Fruit fly (Drosophila melanogaster) whole organism, embryonic: ENCODE measurements around the gene CG45544.

Experiments
- Bteb2 ChIP-seq: fragments of 200-800 bp; sonication (Bioruptor generic); optimal IDR thresholded peaks from 2 replicates; lab custom pipeline; 2016; ENCODE audit warnings: missing biosample characterization, missing genetic modification characterization
- CG10147 ChIP-seq: fragments of 200-800 bp; sonication (Bioruptor generic); optimal IDR thresholded peaks from 2 replicates; lab custom pipeline; 2019; ENCODE audit warnings: missing biosample characterization, mild to moderate bottlenecking, missing genetic modification characterization, moderate library complexity
- CG11085 ChIP-seq: fragments of 200-800 bp; sonication (Bioruptor generic); IDR thresholded peaks from 2 replicates; pipeline ENCODE4 v1.3.6; 2022; ENCODE audit warnings: missing biosample characterization, missing genetic modification characterization
- CG13775 ChIP-seq: fragments of 200-800 bp; sonication (Bioruptor generic); optimal IDR thresholded peaks from 3 replicates; lab custom pipeline; 2017; ENCODE audit warnings: missing biosample characterization, mild to moderate bottlenecking, missing genetic modification characterization
- CG2120 ChIP-seq: fragments of 200-800 bp; sonication (Bioruptor generic); optimal IDR thresholded peaks from 3 replicates; lab custom pipeline; 2016; ENCODE audit warnings: missing biosample characterization, missing genetic modification characterization
- CG30431 ChIP-seq: fragments of 200-800 bp; sonication (Bioruptor generic); optimal IDR thresholded peaks from 2 replicates; lab custom pipeline; 2017; ENCODE audit warnings: missing biosample characterization, missing genetic modification characterization
- CG32767 ChIP-seq: fragments of 200-800 bp; sonication (Bioruptor generic); IDR thresholded peaks from 2 replicates; pipeline ENCODE4 v1.3.6; 2022; ENCODE audit warnings: missing biosample characterization, missing genetic modification characterization
- CG3281 ChIP-seq: fragments of 200-800 bp; sonication (Bioruptor generic); optimal IDR thresholded peaks from 3 replicates; lab custom pipeline; 2017; ENCODE audit warnings: missing biosample characterization, mild to moderate bottlenecking, missing genetic modification characterization
- CG4328 ChIP-seq: fragments of 200-800 bp; sonication (Bioruptor generic); optimal IDR thresholded peaks from 3 replicates; lab custom pipeline; 2017; ENCODE audit warnings: missing biosample characterization, missing genetic modification reagents, missing genetic modification characterization
- CG4424 ChIP-seq: fragments of 200-800 bp; sonication (Bioruptor generic); optimal IDR thresholded peaks from 3 replicates; lab custom pipeline; 2016; ENCODE audit warnings: missing biosample characterization, missing genetic modification characterization
- CG4617 ChIP-seq: fragments of 200-800 bp; sonication (Bioruptor generic); optimal IDR thresholded peaks from 3 replicates; lab custom pipeline; 2016; ENCODE audit warnings: missing biosample characterization, missing genetic modification characterization, borderline replicate concordance
- CG6254 ChIP-seq: fragments of 200-800 bp; sonication (Bioruptor generic); optimal IDR thresholded peaks from 3 replicates; lab custom pipeline; 2017; ENCODE audit warnings: mild to moderate bottlenecking, missing biosample characterization, missing genetic modification reagents, missing genetic modification characterization
- CG6689 ChIP-seq: fragments of 200-800 bp; sonication (Bioruptor generic); IDR thresholded peaks from 2 replicates; pipeline ENCODE4 v1.3.6; 2022; ENCODE audit warnings: missing biosample characterization, missing genetic modification characterization
- CG6765 ChIP-seq: fragments of 200-800 bp; sonication (Bioruptor generic); optimal IDR thresholded peaks from 3 replicates; lab custom pipeline; 2017; ENCODE audit warnings: missing biosample characterization, mild to moderate bottlenecking, missing genetic modification characterization
- CG6813 ChIP-seq: fragments of 200-800 bp; sonication (Bioruptor generic); optimal IDR thresholded peaks from 2 replicates; lab custom pipeline; 2017; ENCODE audit warnings: missing biosample characterization, missing genetic modification characterization, mild to moderate bottlenecking, moderate library complexity, missing genetic modification reagents
- CG7556 ChIP-seq: fragments of 200-800 bp; sonication (Bioruptor generic); optimal IDR thresholded peaks from 2 replicates; lab custom pipeline; 2017; ENCODE audit warnings: missing biosample characterization, mild to moderate bottlenecking, missing genetic modification characterization
- CG7839 ChIP-seq: fragments of 200-800 bp; sonication (Bioruptor generic); optimal IDR thresholded peaks from 3 replicates; lab custom pipeline; 2018; ENCODE audit warnings: missing biosample characterization, mild to moderate bottlenecking, missing genetic modification characterization, moderate library complexity
- CG9797 ChIP-seq: fragments of 200-800 bp; sonication (Bioruptor generic); optimal IDR thresholded peaks from 3 replicates; lab custom pipeline; 2018; ENCODE audit warnings: missing biosample characterization, mild to moderate bottlenecking, missing genetic modification characterization
- D19A ChIP-seq: fragments of 200-800 bp; optimal IDR thresholded peaks from 3 replicates; lab custom pipeline; 2019; ENCODE audit warnings: missing biosample characterization, mild to moderate bottlenecking, missing genetic modification characterization, moderate library complexity
- Dad ChIP-seq: fragments of 200-800 bp; sonication (Bioruptor generic); optimal IDR thresholded peaks from 3 replicates; lab custom pipeline; 2016; ENCODE audit warnings: missing biosample characterization, missing genetic modification characterization
- Dp ChIP-seq: fragments of 200-800 bp; sonication (Bioruptor generic); optimal IDR thresholded peaks from 2 replicates; lab custom pipeline; 2018; ENCODE audit warnings: missing biosample characterization, mild to moderate bottlenecking, missing genetic modification characterization, moderate library complexity
- E2f1 ChIP-seq: fragments of 200-800 bp; sonication (Bioruptor generic); IDR thresholded peaks from 2 replicates; pipeline ENCODE4 v1.3.6; 2022; ENCODE audit warnings: missing biosample characterization, missing genetic modification characterization
- H2.0 ChIP-seq: fragments of 200-800 bp; sonication (Bioruptor generic); IDR thresholded peaks from 2 replicates; pipeline ENCODE4 v1.3.6; 2022; ENCODE audit warnings: missing biosample characterization, missing genetic modification characterization
- HLH4C ChIP-seq: fragments of 200-800 bp; sonication (Bioruptor generic); IDR thresholded peaks from 3 replicates; pipeline ENCODE4 v1.3.6; 2022; ENCODE audit warnings: missing biosample characterization, missing genetic modification characterization; ENCODE audit not compliant: partially characterized antibody
- Jarid2 ChIP-seq: fragments of 200-800 bp; sonication (Bioruptor generic); optimal IDR thresholded peaks from 3 replicates; lab custom pipeline; 2017; ENCODE audit warnings: mild to moderate bottlenecking, missing biosample characterization, missing genetic modification reagents, missing genetic modification characterization
- Pdp1 ChIP-seq, 2 experiments: fragments of 200-800 bp; sonication (Bioruptor generic); optimal IDR thresholded peaks; 3 replicates each; lab custom pipeline; 2016; ENCODE audit warnings: missing biosample characterization in 2 of 2, missing genetic modification characterization in 2 of 2, mild to moderate bottlenecking in 1 of 2, moderate library complexity in 1 of 2
- Scr ChIP-seq: fragments of 200-800 bp; sonication (Bioruptor generic); IDR thresholded peaks from 2 replicates; pipeline ENCODE4 v1.3.6; 2022; ENCODE audit warnings: missing biosample characterization, missing genetic modification characterization; ENCODE audit not compliant: partially characterized antibody
- Sin3A ChIP-seq: fragments of >200 bp; optimal IDR thresholded peaks from 2 replicates; lab custom pipeline; 2018
- Vsx1 ChIP-seq: fragments of 200-800 bp; sonication (Bioruptor generic); optimal IDR thresholded peaks from 2 replicates; lab custom pipeline; 2017; ENCODE audit warnings: missing biosample characterization, mild to moderate bottlenecking, missing genetic modification characterization, missing genetic modification reagents
- ato ChIP-seq: fragments of 200-800 bp; sonication (Bioruptor generic); IDR thresholded peaks from 2 replicates; pipeline ENCODE4 v1.3.6; 2022; ENCODE audit warnings: missing biosample characterization, missing genetic modification characterization; ENCODE audit not compliant: partially characterized antibody
- az2 ChIP-seq: fragments of 200-800 bp; sonication (Bioruptor generic); optimal IDR thresholded peaks from 3 replicates; lab custom pipeline; 2016; ENCODE audit warnings: missing biosample characterization, missing genetic modification characterization
- cg ChIP-seq: fragments of 200-800 bp; sonication (Bioruptor generic); optimal IDR thresholded peaks from 3 replicates; lab custom pipeline; 2019; ENCODE audit warnings: missing biosample characterization, mild to moderate bottlenecking, missing genetic modification characterization, moderate library complexity
- chif ChIP-seq, 2 experiments: fragments of 200-800 bp; sonication (Bioruptor generic); optimal IDR thresholded peaks; 3 replicates each; lab custom pipeline; 2016; ENCODE audit warnings: missing biosample characterization in 2 of 2, missing genetic modification characterization in 2 of 2
- chinmo ChIP-seq: fragments of 200-800 bp; sonication (Bioruptor generic); IDR thresholded peaks from 4 replicates; pipeline ENCODE4 v1.3.6; 2022; ENCODE audit warnings: missing biosample characterization, missing genetic modification characterization; ENCODE audit not compliant: partially characterized antibody
- dan ChIP-seq: fragments of 200-800 bp; sonication (Bioruptor generic); IDR thresholded peaks from 2 replicates; pipeline ENCODE4 v1.3.6; 2022; ENCODE audit warnings: missing biosample characterization, missing genetic modification characterization
- ems ChIP-seq: fragments of 200-800 bp; sonication (Bioruptor generic); optimal IDR thresholded peaks from 3 replicates; lab custom pipeline; 2016; ENCODE audit warnings: missing biosample characterization, missing genetic modification characterization
- gfzf ChIP-seq: fragments of 200-800 bp; sonication (Bioruptor generic); optimal IDR thresholded peaks from 2 replicates; lab custom pipeline; 2016; ENCODE audit warnings: missing biosample characterization, mild to moderate bottlenecking, missing genetic modification characterization, moderate library complexity
- knrl ChIP-seq: fragments of 200-800 bp; sonication (Bioruptor generic); IDR thresholded peaks from 3 replicates; pipeline ENCODE4 v1.3.6; 2022; ENCODE audit warnings: missing biosample characterization, missing genetic modification characterization; ENCODE audit not compliant: partially characterized antibody
- lilli ChIP-seq: fragments of 200-800 bp; sonication (Bioruptor generic); optimal IDR thresholded peaks from 3 replicates; lab custom pipeline; 2016; ENCODE audit warnings: missing biosample characterization, missing genetic modification characterization
- luna ChIP-seq: fragments of 200-800 bp; sonication (Bioruptor generic); optimal IDR thresholded peaks from 2 replicates; lab custom pipeline; 2016; ENCODE audit warnings: missing biosample characterization, missing genetic modification characterization
- mld ChIP-seq: fragments of 200-800 bp; sonication (Bioruptor generic); IDR thresholded peaks from 3 replicates; pipeline ENCODE4 v1.3.6; 2022; ENCODE audit warnings: missing biosample characterization, missing genetic modification characterization; ENCODE audit not compliant: partially characterized antibody
- pan ChIP-seq, 4 experiments: fragments of >200 bp in 3 of 4; fragments of 200-800 bp in 1 of 4; sonication (Bioruptor generic) in 1 of 4; optimal IDR thresholded peaks in 3 of 4; IDR thresholded peaks in 1 of 4; 2 replicates each; pipeline versions ENCODE4 v1.3.6 to Lab custom; 2017 to 2022; ENCODE audit warnings: missing biosample characterization in 2 of 4, missing genetic modification characterization in 2 of 4, mixed read lengths in 1 of 4
- pita ChIP-seq: fragments of 200-800 bp; sonication (Bioruptor generic); optimal IDR thresholded peaks from 2 replicates; lab custom pipeline; 2017; ENCODE audit warnings: missing biosample characterization, mild to moderate bottlenecking, missing genetic modification characterization
- run ChIP-seq: fragments of 200-800 bp; sonication (Bioruptor generic); optimal IDR thresholded peaks from 3 replicates; lab custom pipeline; 2018; ENCODE audit warnings: missing biosample characterization, mild to moderate bottlenecking, missing genetic modification characterization
- shn ChIP-seq: fragments of 200-800 bp; sonication (Bioruptor generic); optimal IDR thresholded peaks from 3 replicates; lab custom pipeline; 2016; ENCODE audit warnings: missing biosample characterization, missing genetic modification characterization
- slp2 ChIP-seq: fragments of 200-800 bp; sonication (Bioruptor generic); optimal IDR thresholded peaks from 2 replicates; lab custom pipeline; 2016; ENCODE audit warnings: missing biosample characterization, missing genetic modification characterization
- stwl ChIP-seq: fragments of 200-800 bp; sonication (Bioruptor generic); optimal IDR thresholded peaks from 3 replicates; lab custom pipeline; 2018; ENCODE audit warnings: missing biosample characterization, mild to moderate bottlenecking, missing genetic modification characterization, moderate library complexity
- toy ChIP-seq: fragments of 200-800 bp; sonication (Bioruptor generic); IDR thresholded peaks from 2 replicates; pipeline ENCODE4 v1.3.6; 2022; ENCODE audit warnings: missing biosample characterization, missing genetic modification characterization
- vnd ChIP-seq: fragments of 200-800 bp; sonication (Bioruptor generic); IDR thresholded peaks from 3 replicates; pipeline ENCODE4 v1.3.6; 2022; ENCODE audit warnings: missing biosample characterization, missing genetic modification characterization; ENCODE audit not compliant: partially characterized antibody

Gene CG45544

DNA sequence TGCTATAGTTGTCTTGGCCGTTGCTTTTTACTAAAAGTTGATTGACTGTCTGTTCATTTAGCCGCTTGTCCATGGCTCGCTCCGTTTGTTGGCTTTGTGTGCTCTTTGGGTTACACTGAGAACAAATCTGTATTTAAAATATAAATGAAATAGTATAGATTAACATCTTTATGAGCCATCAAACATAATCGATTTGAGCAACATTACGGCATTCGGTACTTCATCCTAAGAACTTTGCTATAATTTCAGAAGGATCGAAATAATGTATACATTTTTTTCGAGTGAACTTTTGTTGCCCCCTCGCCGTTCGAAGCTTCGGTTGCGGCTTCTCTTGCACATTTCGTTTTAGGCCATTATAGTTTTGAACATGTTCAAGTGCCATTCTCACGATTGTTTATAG lies 48.3 kb upstream of the CG45544 start (continued):
- TF ChIP-seq shn (GFP tag; lab: Kevin White, UChicago) (no peak), CG6254 (peak; percentile 67), cg (GFP tag; lab: Kevin White, UChicago) (no peak), Scr (GFP tag; lab: Robert Waterston, UW) (no peak), pita (GFP tag; lab: Kevin White, UChicago) (no peak), H2.0 (peak; percentile 69), vnd (GFP tag; lab: Robert Waterston, UW) (no peak), CG9797 (GFP tag; lab: Kevin White, UChicago) (no peak), Dad (GFP tag; lab: Kevin White, UChicago) (no peak), CG6765 (GFP tag; lab: Kevin White, UChicago) (no peak), CG6813 (GFP tag; lab: Kevin White, UChicago) (peak; percentile 54), gfzf (GFP tag; lab: Kevin White, UChicago) (no peak), Bteb2 (GFP tag; lab: Kevin White, UChicago) (no peak), CG3281 (GFP tag; lab: Kevin White, UChicago) (peak; percentile 27), Vsx1 (GFP tag; lab: Kevin White, UChicago) (peak; percentile 27), Jarid2 (GFP tag; lab: Kevin White, UChicago) (no peak), luna (GFP tag; lab: Kevin White, UChicago) (no peak), CG13775 (GFP tag; lab: Kevin White, UChicago) (peak; percentile 29), Dp (no peak), chif (GFP tag; optimal IDR thresholded peaks at IDR 0.05; lab: Kevin White, UChicago) (peak; percentile 31 to 40), Sin3A (lab: Kevin White, UChicago) (no peak), ems (GFP tag; lab: Kevin White, UChicago) (peak; percentile 37), CG7839 (peak; percentile 78), HLH4C (no peak), stwl (peak; percentile 4), ato (GFP tag; lab: Robert Waterston, UW) (no peak), CG7556 (GFP tag; lab: Kevin White, UChicago) (peak; percentile 63), CG30431 (peak; percentile 59), CG10147 (GFP tag; lab: Kevin White, UChicago) (peak; percentile 45), mld (no peak), CG11085 (GFP tag; lab: Robert Waterston, UW) (no peak), CG2120 (GFP tag; lab: Kevin White, UChicago) (peak; percentile 5), Pdp1 (GFP tag; optimal IDR thresholded peaks at IDR 0.05; lab: Kevin White, UChicago) (peak; percentile 11 to 42), CG4328 (GFP tag; lab: Kevin White, UChicago) (no peak), toy (GFP tag; lab: Robert Waterston, UW) (no peak), knrl (GFP tag; lab: Robert Waterston, UW) (no peak), chinmo (GFP tag; lab: Robert Waterston, UW) (no peak), E2f1 (GFP tag; lab: Robert Waterston, UW) (0 out of 2 replicates have a peak, but pooled peaks have one; percentile 42), CG6689 (GFP tag; lab: Robert Waterston, UW) (peak; percentile 61), az2 (peak; percentile 54), pan (optimal IDR thresholded peaks at IDR 0.05; lab: Kevin White, UChicago) (no peak), pan (GFP tag; optimal IDR thresholded peaks at IDR 0.05 in 1 of 2, IDR thresholded peaks at IDR 0.05 in 1 of 2) (peak in 1 of 2 experiments; percentile 77), D19A (peak; percentile 69), dan (GFP tag; lab: Robert Waterston, UW) (no peak), lilli (GFP tag; lab: Kevin White, UChicago) (peak; percentile 34), CG4617 (GFP tag; lab: Kevin White, UChicago) (peak; percentile 13), slp2 (peak; percentile 26), run (tag; lab: Kevin White, UChicago) (peak; percentile 55), CG4424 (GFP tag; lab: Kevin White, UChicago) (peak; percentile 19), CG32767 (GFP tag; lab: Robert Waterston, UW) (0 out of 2 replicates have a peak, but pooled peaks have one; percentile 40)
